Fruit fly (Drosophila melanogaster) S2 (cell line): ENCODE results near the gene CG43736.

Experiments
- CG8478 ChIP-seq: fragments of >200 bp; optimal IDR thresholded peaks from 2 replicates; lab custom pipeline; 2018
- CTCF ChIP-seq, 2 experiments: fragments of >200 bp; optimal IDR thresholded peaks; 2 replicates each; lab custom pipeline; 2018

dm6 chrX:6874918-6875454 lies 11.3 kb downstream of the CG43736 start:
- TF ChIP-seq CG8478 (lab: Kevin White, UChicago) = no peak
- no peak for TF ChIP-seq CTCF (optimal IDR thresholded peaks at IDR 0.05; lab: Kevin White, UChicago)
